Worm (Caenorhabditis elegans) whole organism, L3 larva: Measurements from ENCODE around the gene crh-1.
A peak's percentile ranks its signal among the peaks of the same experiment; 100 is the strongest.

ENCODE experiments used
- R02D3.7 ChIP-seq: fragments of 150-350 bp; optimal IDR thresholded peaks from 2 replicates; lab custom pipeline; 2014; ENCODE audit warnings: missing biosample characterization, missing genetic modification characterization
- ZK546.5 ChIP-seq: sonication (generic microtip); optimal IDR thresholded peaks from 2 replicates; lab custom pipeline; 2017; ENCODE audit warnings: missing biosample characterization, missing genetic modification characterization
- aly-2 ChIP-seq: fragments of 150-350 bp; optimal IDR thresholded peaks from 2 replicates; lab custom pipeline; 2014; ENCODE audit warnings: missing biosample characterization, missing genetic modification characterization
- ama-1 ChIP-seq: fragments of 150-350 bp; optimal IDR thresholded peaks from 2 replicates; lab custom pipeline; 2018
- ceh-28 ChIP-seq: fragments of 150-350 bp; optimal IDR thresholded peaks from 2 replicates; lab custom pipeline; 2014; ENCODE audit warnings: missing biosample characterization, missing genetic modification reagents, missing genetic modification characterization
- ceh-82 ChIP-seq: fragments of 150-350 bp; optimal IDR thresholded peaks from 2 replicates; lab custom pipeline; 2014; ENCODE audit warnings: missing biosample characterization, missing genetic modification characterization
- ceh-9 ChIP-seq: sonication (generic microtip); optimal IDR thresholded peaks from 2 replicates; lab custom pipeline; 2018; ENCODE audit warnings: missing biosample characterization, missing genetic modification characterization
- daf-12 ChIP-seq: fragments of 150-350 bp; optimal IDR thresholded peaks from 2 replicates; lab custom pipeline; 2014; ENCODE audit warnings: missing biosample characterization, missing genetic modification reagents, missing genetic modification characterization
- egl-27 ChIP-seq: sonication (generic microtip); optimal IDR thresholded peaks from 4 replicates; lab custom pipeline; 2017; ENCODE audit warnings: missing biosample characterization, missing genetic modification reagents, missing genetic modification characterization
- egl-5 ChIP-seq: fragments of 150-350 bp; optimal IDR thresholded peaks from 2 replicates; lab custom pipeline; 2017; ENCODE audit warnings: missing biosample characterization, missing genetic modification reagents, missing genetic modification characterization, inconsistent platforms
- elt-2 ChIP-seq: sonication (generic microtip); optimal IDR thresholded peaks from 2 replicates; lab custom pipeline; 2016; ENCODE audit warnings: missing genetic modification reagents, mild to moderate bottlenecking, missing genetic modification characterization, missing compliant biosample characterization
- elt-3 ChIP-seq, 3 experiments: fragments of 150-350 bp in 1 of 3; sonication (generic microtip) in 2 of 3; optimal IDR thresholded peaks; 2 replicates in 2 of 3; 4 replicates in 1 of 3; lab custom pipeline; 2014 to 2017; ENCODE audit warnings: missing biosample characterization in 3 of 3, missing genetic modification characterization in 3 of 3
- fkh-10 ChIP-seq: sonication (generic microtip); optimal IDR thresholded peaks from 2 replicates; lab custom pipeline; 2017; ENCODE audit warnings: missing biosample characterization, missing genetic modification reagents, missing genetic modification characterization
- fkh-2 ChIP-seq: fragments of 150-350 bp; optimal IDR thresholded peaks from 2 replicates; lab custom pipeline; 2014; ENCODE audit warnings: missing biosample characterization, missing genetic modification reagents, missing genetic modification characterization
- fos-1 ChIP-seq: fragments of 150-350 bp; optimal IDR thresholded peaks from 2 replicates; lab custom pipeline; 2014; ENCODE audit warnings: missing biosample characterization, missing genetic modification characterization
- hmg-11 ChIP-seq: sonication (generic microtip); optimal IDR thresholded peaks from 2 replicates; lab custom pipeline; 2016; ENCODE audit warnings: missing genetic modification characterization, missing compliant biosample characterization
- jun-1 ChIP-seq: fragments of 150-350 bp; optimal IDR thresholded peaks from 2 replicates; lab custom pipeline; 2014; ENCODE audit warnings: missing biosample characterization, missing genetic modification reagents, missing genetic modification characterization
- lin-15B ChIP-seq: fragments of 150-350 bp; optimal IDR thresholded peaks from 2 replicates; lab custom pipeline; 2014; ENCODE audit warnings: missing biosample characterization, missing genetic modification characterization
- lin-39 ChIP-seq: fragments of 150-350 bp; optimal IDR thresholded peaks from 2 replicates; lab custom pipeline; 2018; ENCODE audit warnings: missing biosample characterization, missing genetic modification reagents, missing genetic modification characterization
- lsy-12 ChIP-seq: sonication (generic microtip); optimal IDR thresholded peaks from 2 replicates; lab custom pipeline; 2016; ENCODE audit warnings: mild to moderate bottlenecking, missing genetic modification characterization, missing compliant biosample characterization
- mdl-1 ChIP-seq: fragments of 150-350 bp; optimal IDR thresholded peaks from 2 replicates; lab custom pipeline; 2014; ENCODE audit warnings: missing biosample characterization, missing genetic modification characterization
- mml-1 ChIP-seq: fragments of 150-350 bp; sonication (generic microtip); optimal IDR thresholded peaks from 3 replicates; lab custom pipeline; 2014; ENCODE audit warnings: missing biosample characterization, missing genetic modification characterization
- nfya-1 ChIP-seq: sonication (generic microtip); optimal IDR thresholded peaks from 2 replicates; lab custom pipeline; 2017; ENCODE audit warnings: missing genetic modification characterization, mild to moderate bottlenecking, missing compliant biosample characterization, antibody characterized with exemption, moderate library complexity; ENCODE audit not compliant: insufficient read depth
- nhr-11 ChIP-seq: fragments of 150-350 bp; optimal IDR thresholded peaks from 2 replicates; lab custom pipeline; 2014; ENCODE audit warnings: missing biosample characterization, missing genetic modification characterization
- nhr-12 ChIP-seq: fragments of 150-350 bp; optimal IDR thresholded peaks from 2 replicates; lab custom pipeline; 2014; ENCODE audit warnings: missing biosample characterization, missing genetic modification characterization
- nhr-23 ChIP-seq: fragments of 150-350 bp; optimal IDR thresholded peaks from 2 replicates; lab custom pipeline; 2014; ENCODE audit warnings: missing biosample characterization, missing genetic modification reagents, missing genetic modification characterization
- nhr-237 ChIP-seq: fragments of 150-350 bp; optimal IDR thresholded peaks from 2 replicates; lab custom pipeline; 2014; ENCODE audit warnings: missing biosample characterization, missing genetic modification characterization
- nhr-25 ChIP-seq: sonication (generic microtip); optimal IDR thresholded peaks from 2 replicates; lab custom pipeline; 2017; ENCODE audit warnings: missing biosample characterization, missing genetic modification characterization
- nhr-28 ChIP-seq: fragments of 150-350 bp; optimal IDR thresholded peaks from 2 replicates; lab custom pipeline; 2014; ENCODE audit warnings: missing biosample characterization, missing genetic modification characterization
- nhr-43 ChIP-seq: sonication (generic microtip); optimal IDR thresholded peaks from 2 replicates; lab custom pipeline; 2016; ENCODE audit warnings: mild to moderate bottlenecking, missing genetic modification characterization, missing compliant biosample characterization; ENCODE audit not compliant: poor library complexity, severe bottlenecking
- nhr-76 ChIP-seq: fragments of 150-350 bp; sonication (generic microtip); optimal IDR thresholded peaks from 5 replicates; lab custom pipeline; 2014; ENCODE audit warnings: missing biosample characterization, missing genetic modification characterization
- nhr-77 ChIP-seq: fragments of 150-350 bp; optimal IDR thresholded peaks from 2 replicates; lab custom pipeline; 2014; ENCODE audit warnings: missing biosample characterization, missing genetic modification characterization
- pha-4 ChIP-seq: fragments of 150-350 bp; optimal IDR thresholded peaks from 2 replicates; lab custom pipeline; 2014; ENCODE audit warnings: missing biosample characterization, missing genetic modification reagents, missing genetic modification characterization
- skn-1 ChIP-seq: fragments of 150-350 bp; optimal IDR thresholded peaks from 2 replicates; lab custom pipeline; 2014; ENCODE audit warnings: missing biosample characterization, missing genetic modification characterization
- snpc-4 ChIP-seq: fragments of 150-350 bp; optimal IDR thresholded peaks from 2 replicates; lab custom pipeline; 2014; ENCODE audit warnings: missing biosample characterization, missing genetic modification characterization
- tbx-2 ChIP-seq: sonication (generic microtip); optimal IDR thresholded peaks from 2 replicates; lab custom pipeline; 2016; ENCODE audit warnings: mild to moderate bottlenecking, missing genetic modification characterization, missing compliant biosample characterization
- unc-39 ChIP-seq: sonication (generic microtip); optimal IDR thresholded peaks from 4 replicates; lab custom pipeline; 2017; ENCODE audit warnings: missing biosample characterization, missing genetic modification characterization
- zag-1 ChIP-seq: fragments of 150-350 bp; optimal IDR thresholded peaks from 2 replicates; lab custom pipeline; 2014; ENCODE audit warnings: missing biosample characterization, missing genetic modification characterization
- ztf-11 ChIP-seq: fragments of 150-350 bp; optimal IDR thresholded peaks from 2 replicates; lab custom pipeline; 2014; ENCODE audit warnings: missing biosample characterization, missing genetic modification characterization
- ztf-4 ChIP-seq: fragments of 150-350 bp; optimal IDR thresholded peaks from 2 replicates; lab custom pipeline; 2014; ENCODE audit warnings: missing biosample characterization, missing genetic modification characterization

crh-1 gene

ce11 chrIII:11706665-11707064 lies 49.1 kb downstream of the crh-1 start, which contains the start of gene col-96:
Gene col-96, minus strand, starts transcription at chrIII:11706765.
- TF ChIP-seq pha-4 (tag; lab: Kevin White, UChicago) (no peak), ceh-28 (tag; lab: Kevin White, UChicago) (peak; percentile 13), nhr-77 (no peak), mdl-1 (no peak), nhr-12 (tag; lab: Kevin White, UChicago) (no peak), nhr-23 (peak; percentile 15), ceh-9 (tag; lab: Kevin White, UChicago) (no peak), nhr-76 (tag; lab: Kevin White, UChicago) (no peak), fos-1 (no peak), R02D3.7 (tag; lab: Kevin White, UChicago) (no peak), jun-1 (tag; lab: Kevin White, UChicago) (no peak), lin-15B (tag; lab: Kevin White, UChicago) (no peak)

- no peak for TF ChIP-seq jun-1 (tag; lab: Kevin White, UChicago)
- no peak for TF ChIP-seq unc-39
- no peak for TF ChIP-seq fkh-10
- TF ChIP-seq elt-2: no peak
- no peak for TF ChIP-seq lin-39 (tag; lab: Kevin White, UChicago)
- no peak for TF ChIP-seq hmg-11
- TF ChIP-seq fkh-2 (tag; lab: Kevin White, UChicago): no peak
- TF ChIP-seq ama-1 (lab: Kevin White, UChicago): no peak
- no peak for TF ChIP-seq nhr-25
- no peak for TF ChIP-seq nhr-23
Observed at ce11 chrIII:11708722-11709121, 51.2 kb downstream of the crh-1 start, which contains the start of gene Y41C4A.8. Gene Y41C4A.8, minus strand, starts transcription at chrIII:11708822.

- TF ChIP-seq ztf-11 (tag; lab: Kevin White, UChicago) (no peak), nhr-237 (no peak), pha-4 (tag; lab: Kevin White, UChicago) (no peak), mml-1 (tag; lab: Kevin White, UChicago) (no peak), nhr-12 (tag; lab: Kevin White, UChicago) (no peak), daf-12 (tag; lab: Kevin White, UChicago) (no peak), ceh-9 (tag; lab: Kevin White, UChicago) (no peak), nhr-11 (tag; lab: Kevin White, UChicago) (no peak)
Observed at ce11 chrIII:11718548-11718947, 61.0 kb downstream of the crh-1 start, which contains the start of gene Y41C4A.9. Gene Y41C4A.9, minus strand, starts transcription at chrIII:11718645.

ce11 chrIII:11719400-11719875 lies 61.9 kb downstream of the crh-1 start, which contains the start of the genes elb-1 and Y41C4A.11:
Gene elb-1, minus strand, starts transcription at chrIII:11719450.
Gene Y41C4A.11, plus strand, starts transcription at chrIII:11719860.
- no peak for TF ChIP-seq ztf-11 (tag; lab: Kevin White, UChicago)
- no peak for TF ChIP-seq nhr-76 (tag; lab: Kevin White, UChicago)
- no peak for TF ChIP-seq nhr-11 (tag; lab: Kevin White, UChicago)
- peak; percentile 47 for TF ChIP-seq nhr-25
- TF ChIP-seq snpc-4 (tag; lab: Kevin White, UChicago): peak; percentile 42
- no peak for TF ChIP-seq jun-1 (tag; lab: Kevin White, UChicago)
- no peak for TF ChIP-seq elt-3 (tag; optimal IDR thresholded peaks at IDR 0.05; lab: Kevin White, UChicago)
- TF ChIP-seq aly-2: no peak
- TF ChIP-seq nfya-1 (tag; lab: Kevin White, UChicago): peak; percentile 64
- peak; percentile 81 for TF ChIP-seq lin-15B (tag; lab: Kevin White, UChicago)
- peak; percentile 37 for TF ChIP-seq ceh-28 (tag; lab: Kevin White, UChicago)
- TF ChIP-seq unc-39: no peak
- peak; percentile 3 for TF ChIP-seq skn-1
- TF ChIP-seq tbx-2 (tag; lab: Kevin White, UChicago): peak; percentile 7
- peak; percentile 98 for TF ChIP-seq pha-4 (tag; lab: Kevin White, UChicago)
- no peak for TF ChIP-seq zag-1
- no peak for TF ChIP-seq ZK546.5 (tag; lab: Kevin White, UChicago)
- TF ChIP-seq fkh-10: no peak
- no peak for TF ChIP-seq egl-27 (tag; lab: Kevin White, UChicago)
- peak; percentile 9 for TF ChIP-seq lin-39 (tag; lab: Kevin White, UChicago)
- TF ChIP-seq ama-1 (lab: Kevin White, UChicago): no peak
- TF ChIP-seq nhr-43 (tag; lab: Kevin White, UChicago): no peak
- no peak for TF ChIP-seq ztf-4
- TF ChIP-seq elt-2: peak; percentile 25
- no peak for TF ChIP-seq nhr-28 (tag; lab: Kevin White, UChicago)
- peak; percentile 55 for TF ChIP-seq nhr-23
- no peak for TF ChIP-seq lsy-12 (tag; lab: Kevin White, UChicago)
- no peak for TF ChIP-seq mdl-1
- TF ChIP-seq ceh-9 (tag; lab: Kevin White, UChicago): no peak
- no peak for TF ChIP-seq fos-1
- peak; percentile 85 for TF ChIP-seq hmg-11
- TF ChIP-seq nhr-77: no peak
- TF ChIP-seq ceh-82 (tag; lab: Kevin White, UChicago): no peak
- TF ChIP-seq egl-5: no peak
